Fruit fly (Drosophila melanogaster): ENCODE measurements around the gene Pgcl.
A peak's percentile ranks its signal among the peaks of the same experiment; 100 is the strongest.

Gene Pgcl

dm6 chrX:448978-449377 is 11.7 kb upstream of the Pgcl start:
- TF ChIP-seq Dfd (GFP tag; optimal IDR thresholded peaks at IDR 0.05) (no peak), foxo (GFP tag; optimal IDR thresholded peaks at IDR 0.05) (no peak), Rel (GFP tag; optimal IDR thresholded peaks at IDR 0.05) (no peak), Rel (tag; optimal IDR thresholded peaks at IDR 0.05) (no peak), Vsx2 (GFP tag; optimal IDR thresholded peaks at IDR 0.05; ENCODE audit: partially characterized antibody) (no peak), usp (GFP tag; optimal IDR thresholded peaks at IDR 0.05) (no peak)

dm6 chrX:448270-448669 is 11.0 kb upstream of the Pgcl start:
- peak; percentile 81 for TF ChIP-seq ey (GFP tag; optimal IDR thresholded peaks at IDR 0.05)
- TF ChIP-seq foxo (GFP tag; optimal IDR thresholded peaks at IDR 0.05) = peak in 1 of 2 experiments; percentile 86
- peak; percentile 79 for TF ChIP-seq OdsH (GFP tag; optimal IDR thresholded peaks at IDR 0.05)
- no peak for TF ChIP-seq Dfd (GFP tag; optimal IDR thresholded peaks at IDR 0.05)
- TF ChIP-seq Rel (GFP tag; optimal IDR thresholded peaks at IDR 0.05) = peak; percentile 38
- peak; percentile 5 for TF ChIP-seq Rel (tag; optimal IDR thresholded peaks at IDR 0.05)
- peak; percentile 84 for TF ChIP-seq rgr (GFP tag; optimal IDR thresholded peaks at IDR 0.05)
- peak; percentile 59 for TF ChIP-seq dmrt93B (GFP tag; optimal IDR thresholded peaks at IDR 0.05)
- peak; percentile 88 for TF ChIP-seq h (GFP tag; optimal IDR thresholded peaks at IDR 0.05)
- no peak for TF ChIP-seq Hr83 (GFP tag; optimal IDR thresholded peaks at IDR 0.05; ENCODE audit: poor library complexity, severe bottlenecking)
- TF ChIP-seq jim (GFP tag; optimal IDR thresholded peaks at IDR 0.05) = no peak
- no peak for TF ChIP-seq GATAd (GFP tag; optimal IDR thresholded peaks at IDR 0.05)
- no peak for TF ChIP-seq Myc (optimal IDR thresholded peaks at IDR 0.05)
- TF ChIP-seq pan (optimal IDR thresholded peaks at IDR 0.05) = no peak
- peak; percentile 80 for TF ChIP-seq HLH106 (tag; optimal IDR thresholded peaks at IDR 0.05)
- peak; percentile 20 for TF ChIP-seq dsf (GFP tag; optimal IDR thresholded peaks at IDR 0.05; ENCODE audit: borderline replicate concordance)
- no peak for TF ChIP-seq lola (GFP tag; optimal IDR thresholded peaks at IDR 0.05)
- TF ChIP-seq tai (GFP tag; optimal IDR thresholded peaks at IDR 0.05) = peak; percentile 69
- peak; percentile 77 for TF ChIP-seq br (GFP tag; optimal IDR thresholded peaks at IDR 0.05)
- TF ChIP-seq dl (GFP tag; optimal IDR thresholded peaks at IDR 0.05; ENCODE audit: insufficient read depth in 1 of 2, partially characterized antibody in 2 of 2) = no peak
- TF ChIP-seq Sp1 (GFP tag; optimal IDR thresholded peaks at IDR 0.05) = peak; percentile 79
- TF ChIP-seq CG9705 (GFP tag; optimal IDR thresholded peaks at IDR 0.05) = peak; percentile 23
- peak; percentile 68 for TF ChIP-seq sage (GFP tag; optimal IDR thresholded peaks at IDR 0.05)
- peak; percentile 34 for TF ChIP-seq CG32264 (GFP tag; optimal IDR thresholded peaks at IDR 0.05)
- peak; percentile 71 for TF ChIP-seq psq (GFP tag; optimal IDR thresholded peaks at IDR 0.05)
- no peak for TF ChIP-seq Abd-B (GFP tag; optimal IDR thresholded peaks at IDR 0.05)
- TF ChIP-seq brk (GFP tag; optimal IDR thresholded peaks at IDR 0.05) = peak; percentile 73
- no peak for TF ChIP-seq sv (GFP tag; optimal IDR thresholded peaks at IDR 0.05)
- peak; percentile 37 for TF ChIP-seq CrebA (GFP tag; optimal IDR thresholded peaks at IDR 0.05; ENCODE audit: borderline replicate concordance)
- TF ChIP-seq woc (GFP tag; optimal IDR thresholded peaks at IDR 0.05) = peak; percentile 66
- no peak for TF ChIP-seq Hr78 (GFP tag; optimal IDR thresholded peaks at IDR 0.05)
- TF ChIP-seq usp (GFP tag; optimal IDR thresholded peaks at IDR 0.05) = no peak
- TF ChIP-seq Hnf4 (GFP tag; optimal IDR thresholded peaks at IDR 0.05) = peak; percentile 79
- TF ChIP-seq Mio (GFP tag; optimal IDR thresholded peaks at IDR 0.05) = no peak
- no peak for TF ChIP-seq Vsx2 (GFP tag; optimal IDR thresholded peaks at IDR 0.05; ENCODE audit: partially characterized antibody)
- peak; percentile 80 for TF ChIP-seq fru (GFP tag; optimal IDR thresholded peaks at IDR 0.05)
- no peak for TF ChIP-seq Dif (GFP tag; optimal IDR thresholded peaks at IDR 0.05; ENCODE audit: partially characterized antibody)
- peak; percentile 11 for TF ChIP-seq Jra (GFP tag; optimal IDR thresholded peaks at IDR 0.05)
- TF ChIP-seq N (GFP tag; optimal IDR thresholded peaks at IDR 0.05) = no peak

- no peak for TF ChIP-seq dl (GFP tag; optimal IDR thresholded peaks at IDR 0.05; ENCODE audit: insufficient read depth in 1 of 2, partially characterized antibody in 2 of 2)
- TF ChIP-seq foxo (GFP tag; optimal IDR thresholded peaks at IDR 0.05) = peak in 1 of 2 experiments; percentile 42
- TF ChIP-seq woc (GFP tag; optimal IDR thresholded peaks at IDR 0.05) = peak; percentile 63
- peak; percentile 56 for TF ChIP-seq fru (GFP tag; optimal IDR thresholded peaks at IDR 0.05)
- TF ChIP-seq CG9705 (GFP tag; optimal IDR thresholded peaks at IDR 0.05) = no peak
- TF ChIP-seq GATAd (GFP tag; optimal IDR thresholded peaks at IDR 0.05) = no peak
- peak; percentile 17 for TF ChIP-seq OdsH (GFP tag; optimal IDR thresholded peaks at IDR 0.05)
- TF ChIP-seq HLH106 (tag; optimal IDR thresholded peaks at IDR 0.05) = peak; percentile 34
- TF ChIP-seq ey (GFP tag; optimal IDR thresholded peaks at IDR 0.05) = peak; percentile 19
- no peak for TF ChIP-seq usp (GFP tag; optimal IDR thresholded peaks at IDR 0.05)
- TF ChIP-seq dmrt93B (GFP tag; optimal IDR thresholded peaks at IDR 0.05) = peak; percentile 9
- peak; percentile 36 for TF ChIP-seq Sp1 (GFP tag; optimal IDR thresholded peaks at IDR 0.05)
Observed at dm6 chrX:446002-446401, 8.8 kb upstream of the Pgcl start.

All from whole organism, wandering third instar larva.